Fruit fly (Drosophila melanogaster): Measurements from ENCODE around the gene snsl.

The snsl gene

dm6 chr2L:4906546-4907250, at the start of gene snsl (continued):
- TF ChIP-seq pan (optimal IDR thresholded peaks at IDR 0.05) (no peak), pan (GFP tag; optimal IDR thresholded peaks at IDR 0.05 in 1 of 2, IDR thresholded peaks at IDR 0.05 in 1 of 2) (peak in 1 of 2 experiments; percentile 47)

dm6 chr2L:4955094-4955823, 48.7 kb upstream of the snsl start, which contains the start of the genes Jon25Bi and Marcal1:
Gene Jon25Bi (minus strand): TSS chr2L:4955144.
Gene Marcal1 (plus strand): TSS chr2L:4955509.
- no peak for TF ChIP-seq CG13123 (GFP tag; optimal IDR thresholded peaks at IDR 0.05)
- no peak for TF ChIP-seq CG17612 (GFP tag; IDR thresholded peaks at IDR 0.05)
- peak; percentile 50; the same call in 1 of the 2 replicates for TF ChIP-seq amos (GFP tag; IDR thresholded peaks at IDR 0.05; ENCODE audit: partially characterized antibody)
- peak; percentile 44 for TF ChIP-seq grn (GFP tag; optimal IDR thresholded peaks at IDR 0.05)
- no peak for TF ChIP-seq CG8281 (tag; optimal IDR thresholded peaks at IDR 0.05)
- TF ChIP-seq dmrt99B (tag; optimal IDR thresholded peaks at IDR 0.05), result no peak
- no peak for TF ChIP-seq CG12104 (GFP tag; optimal IDR thresholded peaks at IDR 0.05)
- peak; percentile 0 for TF ChIP-seq MESR4 (GFP tag; optimal IDR thresholded peaks at IDR 0.05)
- peak; percentile 55 for TF ChIP-seq stwl (tag; optimal IDR thresholded peaks at IDR 0.05)
- TF ChIP-seq CG9797 (GFP tag; optimal IDR thresholded peaks at IDR 0.05), result peak; percentile 43
- TF ChIP-seq Dad (GFP tag; optimal IDR thresholded peaks at IDR 0.05), result no peak
- TF ChIP-seq CG5953 (GFP tag; IDR thresholded peaks at IDR 0.05), result no peak
- peak in 1 of 2 experiments; percentile 65 for TF ChIP-seq crp (GFP tag; optimal IDR thresholded peaks at IDR 0.05)
- no peak for TF ChIP-seq Gug (GFP tag; IDR thresholded peaks at IDR 0.05)
- no peak for TF ChIP-seq B-H1 (GFP tag; IDR thresholded peaks at IDR 0.05)
- TF ChIP-seq YL-1 (GFP tag; optimal IDR thresholded peaks at IDR 0.05), result peak; percentile 4
- peak; percentile 75 for TF ChIP-seq scrt (GFP tag; optimal IDR thresholded peaks at IDR 0.05)
- TF ChIP-seq E2f2 (GFP tag; IDR thresholded peaks at IDR 0.05), result peak; percentile 82
- TF ChIP-seq chm (GFP tag; IDR thresholded peaks at IDR 0.05), result no peak
- TF ChIP-seq pzg (GFP tag; optimal IDR thresholded peaks at IDR 0.05), result peak; percentile 21
- TF ChIP-seq Bgb (GFP tag; IDR thresholded peaks at IDR 0.05; ENCODE audit: partially characterized antibody), result peak; percentile 29; the same call in 1 of the 2 replicates
- TF ChIP-seq CG14014 (GFP tag; IDR thresholded peaks at IDR 0.05), result no peak
- no peak for TF ChIP-seq CG1647 (GFP tag; optimal IDR thresholded peaks at IDR 0.05)
- TF ChIP-seq Ets65A (GFP tag), result no peak
- no peak for TF ChIP-seq otp (GFP tag; IDR thresholded peaks at IDR 0.05)
- peak; percentile 80 for TF ChIP-seq MBD-R2 (GFP tag; IDR thresholded peaks at IDR 0.05)
- TF ChIP-seq exex (tag; optimal IDR thresholded peaks at IDR 0.05), result peak; percentile 71
- peak; percentile 36 for TF ChIP-seq gfzf (GFP tag; optimal IDR thresholded peaks at IDR 0.05)
- no peak for TF ChIP-seq CG3838 (GFP tag; optimal IDR thresholded peaks at IDR 0.05)
- TF ChIP-seq shn (GFP tag; optimal IDR thresholded peaks at IDR 0.05), result no peak
- 0 out of 4 replicates have a peak, but pooled peaks have one; percentile 35 for TF ChIP-seq chinmo (GFP tag; IDR thresholded peaks at IDR 0.05; ENCODE audit: partially characterized antibody)
- TF ChIP-seq CTCF (GFP tag; optimal IDR thresholded peaks at IDR 0.05), result peak; percentile 34
- no peak for TF ChIP-seq Dip2 (GFP tag; IDR thresholded peaks at IDR 0.05)
- TF ChIP-seq ci (GFP tag; IDR thresholded peaks at IDR 0.05), result no peak
- TF ChIP-seq aop (GFP tag; IDR thresholded peaks at IDR 0.05), result no peak
- TF ChIP-seq Dp (GFP tag; optimal IDR thresholded peaks at IDR 0.05), result peak; percentile 61
- no peak for TF ChIP-seq CG9215 (GFP tag; IDR thresholded peaks at IDR 0.05)
- peak; percentile 50 for TF ChIP-seq kah (GFP tag; optimal IDR thresholded peaks at IDR 0.05)
- no peak for TF ChIP-seq ro (GFP tag; IDR thresholded peaks at IDR 0.05)
- TF ChIP-seq CG34224 (GFP tag; IDR thresholded peaks at IDR 0.05; ENCODE audit: partially characterized antibody), result 0 out of 3 replicates have a peak, but pooled peaks have one; percentile 26
- TF ChIP-seq crol (GFP tag; IDR thresholded peaks at IDR 0.05), result no peak
- no peak for TF ChIP-seq Elba2 (GFP tag; optimal IDR thresholded peaks at IDR 0.05)
- TF ChIP-seq Myb (GFP tag; optimal IDR thresholded peaks at IDR 0.05), result no peak
- no peak for TF ChIP-seq Sox100B (GFP tag; optimal IDR thresholded peaks at IDR 0.05)
- TF ChIP-seq ap (GFP tag; IDR thresholded peaks at IDR 0.05), result no peak
- TF ChIP-seq CG33557 (GFP tag; optimal IDR thresholded peaks at IDR 0.05), result no peak

Measured in whole organism, embryonic.